Worm (Caenorhabditis elegans) whole organism, L4 larva: Measurements from ENCODE around the gene jbts-14.

ENCODE experiments used
- ZK546.5 ChIP-seq, 2 experiments: sonication (generic microtip); optimal IDR thresholded peaks; 2 replicates each; lab custom pipeline; 2017; ENCODE audit warnings: missing biosample characterization in 2 of 2, missing genetic modification characterization in 2 of 2
- ceh-62 ChIP-seq: sonication (generic microtip); optimal IDR thresholded peaks from 2 replicates; lab custom pipeline; 2017; ENCODE audit warnings: missing biosample characterization, missing genetic modification characterization
- ces-1 ChIP-seq: fragments of 150-350 bp; sonication (generic microtip); optimal IDR thresholded peaks from 4 replicates; lab custom pipeline; 2014; ENCODE audit warnings: missing biosample characterization, missing genetic modification reagents, missing genetic modification characterization
- lin-13 ChIP-seq: fragments of 150-350 bp; optimal IDR thresholded peaks from 2 replicates; lab custom pipeline; 2014; ENCODE audit warnings: missing biosample characterization, missing genetic modification reagents, missing genetic modification characterization
- lin-39 ChIP-seq: fragments of 150-350 bp; optimal IDR thresholded peaks from 2 replicates; lab custom pipeline; 2014; ENCODE audit warnings: missing biosample characterization, missing genetic modification reagents, missing genetic modification characterization
- nhr-237 ChIP-seq: sonication (generic microtip); optimal IDR thresholded peaks from 2 replicates; lab custom pipeline; 2017; ENCODE audit warnings: missing biosample characterization, missing genetic modification characterization
- nhr-25 ChIP-seq: sonication (generic microtip); optimal IDR thresholded peaks from 2 replicates; lab custom pipeline; 2017; ENCODE audit warnings: missing genetic modification characterization, mild to moderate bottlenecking, missing compliant biosample characterization, antibody characterized with exemption, moderate library complexity, borderline replicate concordance; ENCODE audit not compliant: insufficient read depth
- nhr-6 ChIP-seq: fragments of 150-350 bp; optimal IDR thresholded peaks from 2 replicates; lab custom pipeline; 2014; ENCODE audit warnings: missing biosample characterization, missing genetic modification characterization
- vab-7 ChIP-seq: fragments of 200-800 bp; sonication (Bioruptor generic); IDR thresholded peaks from 2 replicates; pipeline ENCODE4 v1.3.6; 2022; ENCODE audit warnings: missing genetic modification reagents, missing genetic modification characterization, missing compliant biosample characterization
- zip-2 ChIP-seq: fragments of 150-350 bp; optimal IDR thresholded peaks from 2 replicates; lab custom pipeline; 2014; ENCODE audit warnings: missing biosample characterization, missing genetic modification characterization

- TF ChIP-seq vab-7 (no peak), lin-13 (GFP tag; lab: Kevin White, UChicago) (no peak), ZK546.5 (tag; optimal IDR thresholded peaks at IDR 0.05; lab: Kevin White, UChicago) (no peak), ceh-62 (tag; lab: Kevin White, UChicago) (no peak), ces-1 (GFP tag; lab: Kevin White, UChicago) (no peak), zip-2 (tag; lab: Kevin White, UChicago) (no peak), nhr-6 (no peak), lin-39 (tag; lab: Kevin White, UChicago) (no peak), nhr-237 (tag; lab: Kevin White, UChicago) (no peak), nhr-25 (tag; lab: Kevin White, UChicago) (no peak)
Observed at ce11 chrX:8714845-8715244, 10.7 kb downstream of the jbts-14 start.
